Fruit fly (Drosophila melanogaster) whole organism, embryonic: Measurements from ENCODE around the gene CG10011.

ENCODE experiments used
- Aef1 ChIP-seq: fragments of 200-800 bp; sonication (Bioruptor generic); IDR thresholded peaks from 3 replicates; pipeline ENCODE4 v1.3.6; 2022; ENCODE audit warnings: missing biosample characterization, missing genetic modification characterization
- CG11456 ChIP-seq: fragments of 200-800 bp; sonication (Bioruptor generic); IDR thresholded peaks from 3 replicates; pipeline ENCODE4 v1.3.6; 2022; ENCODE audit warnings: missing biosample characterization, missing genetic modification characterization
- CG12236 ChIP-seq: fragments of 200-800 bp; sonication (Bioruptor generic); optimal IDR thresholded peaks from 2 replicates; lab custom pipeline; 2016; ENCODE audit warnings: missing biosample characterization, missing genetic modification characterization
- CG12744 ChIP-seq: fragments of 200-800 bp; sonication (Bioruptor generic); optimal IDR thresholded peaks from 2 replicates; lab custom pipeline; 2016; ENCODE audit warnings: missing biosample characterization, missing genetic modification characterization
- CG13424 ChIP-seq: fragments of 200-800 bp; sonication (Bioruptor generic); optimal IDR thresholded peaks from 2 replicates; lab custom pipeline; 2019; ENCODE audit warnings: missing biosample characterization, mild to moderate bottlenecking, missing genetic modification characterization, moderate library complexity
- CG14441 ChIP-seq: fragments of 200-800 bp; sonication (Bioruptor generic); IDR thresholded peaks from 2 replicates; pipeline ENCODE4 v1.3.6; 2022; ENCODE audit warnings: missing biosample characterization, missing genetic modification characterization
- CG16815 ChIP-seq: fragments of 200-800 bp; sonication (Bioruptor generic); optimal IDR thresholded peaks from 3 replicates; lab custom pipeline; 2017; ENCODE audit warnings: missing biosample characterization, mild to moderate bottlenecking, missing genetic modification characterization
- CG17568 ChIP-seq: fragments of 200-800 bp; sonication (Bioruptor generic); optimal IDR thresholded peaks from 2 replicates; lab custom pipeline; 2018; ENCODE audit warnings: missing biosample characterization, mild to moderate bottlenecking, missing genetic modification characterization, moderate library complexity
- CG31441 ChIP-seq: fragments of 200-800 bp; sonication (Bioruptor generic); IDR thresholded peaks from 2 replicates; pipeline ENCODE4 v1.3.6; 2022; ENCODE audit warnings: missing biosample characterization, missing genetic modification characterization
- CG3838 ChIP-seq: fragments of 200-800 bp; sonication (Bioruptor generic); optimal IDR thresholded peaks from 3 replicates; lab custom pipeline; 2016; ENCODE audit warnings: missing biosample characterization, missing genetic modification characterization
- CG43689 ChIP-seq: fragments of 200-800 bp; sonication (Bioruptor generic); IDR thresholded peaks from 2 replicates; pipeline ENCODE4 v1.3.6; 2022; ENCODE audit warnings: missing biosample characterization, missing genetic modification characterization
- CG4820 ChIP-seq: fragments of 200-800 bp; sonication (Bioruptor generic); optimal IDR thresholded peaks from 3 replicates; lab custom pipeline; 2016; ENCODE audit warnings: missing biosample characterization, missing genetic modification characterization
- CG6654 ChIP-seq: fragments of 200-800 bp; sonication (Bioruptor generic); optimal IDR thresholded peaks from 2 replicates; lab custom pipeline; 2017; ENCODE audit warnings: missing biosample characterization, mild to moderate bottlenecking, missing genetic modification characterization
- CG6791 ChIP-seq: fragments of 200-800 bp; sonication (Bioruptor generic); IDR thresholded peaks from 3 replicates; pipeline ENCODE4 v1.3.6; 2022; ENCODE audit warnings: missing biosample characterization, missing genetic modification characterization; ENCODE audit not compliant: partially characterized antibody
- CG7357 ChIP-seq: fragments of 200-800 bp; sonication (Bioruptor generic); IDR thresholded peaks from 3 replicates; pipeline ENCODE4 v1.3.6; 2022; ENCODE audit warnings: missing biosample characterization, missing genetic modification characterization
- CG7928 ChIP-seq: fragments of 200-800 bp; sonication (Bioruptor generic); optimal IDR thresholded peaks from 2 replicates; lab custom pipeline; 2017; ENCODE audit warnings: missing biosample characterization, mild to moderate bottlenecking, missing genetic modification characterization
- CkIIα-i1 ChIP-seq: fragments of 200-800 bp; sonication (Bioruptor generic); IDR thresholded peaks from 2 replicates; pipeline ENCODE4 v1.3.6; 2022; ENCODE audit warnings: missing biosample characterization, missing genetic modification characterization
- Dip3 ChIP-seq: fragments of 200-800 bp; sonication (Bioruptor generic); optimal IDR thresholded peaks from 3 replicates; lab custom pipeline; 2016; ENCODE audit warnings: missing biosample characterization, missing genetic modification characterization
- Dref ChIP-seq: fragments of 200-800 bp; sonication (Bioruptor generic); IDR thresholded peaks from 2 replicates; pipeline ENCODE4 v1.3.6; 2022; ENCODE audit warnings: missing biosample characterization, missing genetic modification characterization
- H15 ChIP-seq: fragments of 200-800 bp; sonication (Bioruptor generic); IDR thresholded peaks from 3 replicates; pipeline ENCODE4 v1.3.6; 2022; ENCODE audit warnings: missing biosample characterization, missing genetic modification characterization
- H2.0 ChIP-seq: fragments of 200-800 bp; sonication (Bioruptor generic); IDR thresholded peaks from 2 replicates; pipeline ENCODE4 v1.3.6; 2022; ENCODE audit warnings: missing biosample characterization, missing genetic modification characterization
- HLH54F ChIP-seq: fragments of 200-800 bp; sonication (Bioruptor generic); optimal IDR thresholded peaks from 3 replicates; lab custom pipeline; 2016; ENCODE audit warnings: missing biosample characterization, missing genetic modification characterization
- Jarid2 ChIP-seq: fragments of 200-800 bp; sonication (Bioruptor generic); optimal IDR thresholded peaks from 3 replicates; lab custom pipeline; 2017; ENCODE audit warnings: mild to moderate bottlenecking, missing biosample characterization, missing genetic modification reagents, missing genetic modification characterization
- Mad ChIP-seq: fragments of 200-800 bp; sonication (Bioruptor generic); optimal IDR thresholded peaks from 2 replicates; lab custom pipeline; 2016; ENCODE audit warnings: missing biosample characterization, missing genetic modification characterization
- NC2β ChIP-seq: fragments of 200-800 bp; sonication (Bioruptor generic); optimal IDR thresholded peaks from 2 replicates; lab custom pipeline; 2016; ENCODE audit warnings: missing biosample characterization, missing genetic modification characterization
- Nf-YA ChIP-seq: fragments of 200-800 bp; sonication (Bioruptor generic); IDR thresholded peaks from 2 replicates; pipeline ENCODE4 v1.3.6; 2022; ENCODE audit warnings: missing biosample characterization, missing genetic modification characterization
- Oli ChIP-seq: fragments of 200-800 bp; sonication (Bioruptor generic); optimal IDR thresholded peaks from 2 replicates; lab custom pipeline; 2018; ENCODE audit warnings: missing biosample characterization, mild to moderate bottlenecking, missing genetic modification characterization, moderate library complexity
- Pdp1 ChIP-seq, 2 experiments: fragments of 200-800 bp; sonication (Bioruptor generic); optimal IDR thresholded peaks; 3 replicates each; lab custom pipeline; 2016; ENCODE audit warnings: missing biosample characterization in 2 of 2, missing genetic modification characterization in 2 of 2, mild to moderate bottlenecking in 1 of 2, moderate library complexity in 1 of 2
- Poxn ChIP-seq: fragments of 200-800 bp; sonication (Bioruptor generic); IDR thresholded peaks from 2 replicates; pipeline ENCODE4 v1.3.6; 2022; ENCODE audit warnings: missing biosample characterization, missing genetic modification characterization
- Rfx ChIP-seq: fragments of 200-800 bp; sonication (Bioruptor generic); IDR thresholded peaks from 2 replicates; pipeline ENCODE4 v1.3.6; 2022; ENCODE audit warnings: missing biosample characterization, missing genetic modification characterization
- Rx ChIP-seq: fragments of 200-800 bp; sonication (Bioruptor generic); IDR thresholded peaks from 2 replicates; pipeline ENCODE4 v1.3.6; 2022; ENCODE audit warnings: missing biosample characterization, missing genetic modification characterization
- Scr ChIP-seq: fragments of 200-800 bp; sonication (Bioruptor generic); IDR thresholded peaks from 2 replicates; pipeline ENCODE4 v1.3.6; 2022; ENCODE audit warnings: missing biosample characterization, missing genetic modification characterization; ENCODE audit not compliant: partially characterized antibody
- ac ChIP-seq: fragments of 200-800 bp; sonication (Bioruptor generic); optimal IDR thresholded peaks from 3 replicates; lab custom pipeline; 2017; ENCODE audit warnings: missing biosample characterization, mild to moderate bottlenecking, missing genetic modification characterization
- bowl ChIP-seq: fragments of 200-800 bp; sonication (Bioruptor generic); IDR thresholded peaks from 2 replicates; pipeline ENCODE4 v1.3.6; 2022; ENCODE audit warnings: missing biosample characterization, missing genetic modification characterization
- ftz-f1 ChIP-seq: fragments of 200-800 bp; sonication (Bioruptor generic); optimal IDR thresholded peaks from 2 replicates; lab custom pipeline; 2016; ENCODE audit warnings: missing biosample characterization, missing genetic modification characterization
- fu2 ChIP-seq: fragments of 200-800 bp; sonication (Bioruptor generic); optimal IDR thresholded peaks from 2 replicates; lab custom pipeline; 2016; ENCODE audit warnings: missing biosample characterization, missing genetic modification characterization
- gce ChIP-seq: fragments of 200-800 bp; sonication (Bioruptor generic); IDR thresholded peaks from 3 replicates; pipeline ENCODE4 v1.3.6; 2022; ENCODE audit warnings: missing biosample characterization, missing genetic modification characterization
- grau ChIP-seq: fragments of 200-800 bp; optimal IDR thresholded peaks from 3 replicates; lab custom pipeline; 2019; ENCODE audit warnings: missing biosample characterization, mild to moderate bottlenecking, missing genetic modification characterization, moderate library complexity
- kay ChIP-seq: fragments of 200-800 bp; sonication (Bioruptor generic); optimal IDR thresholded peaks from 2 replicates; lab custom pipeline; 2016; ENCODE audit warnings: missing biosample characterization, missing genetic modification characterization
- lab ChIP-seq: fragments of 200-800 bp; sonication (Bioruptor generic); optimal IDR thresholded peaks from 3 replicates; lab custom pipeline; 2017; ENCODE audit warnings: missing biosample characterization, missing genetic modification characterization, mild to moderate bottlenecking, moderate library complexity, missing genetic modification reagents
- lov ChIP-seq, 2 experiments: fragments of 200-800 bp in 1 of 2; fragments of >200 bp in 1 of 2; sonication (Bioruptor generic) in 1 of 2; IDR thresholded peaks in 1 of 2; optimal IDR thresholded peaks in 1 of 2; 2 replicates in 1 of 2; 3 replicates in 1 of 2; pipeline versions ENCODE4 v1.3.6 to Lab custom; 2017 to 2022; ENCODE audit warnings: missing biosample characterization in 1 of 2, missing genetic modification characterization in 1 of 2
- nmo ChIP-seq: fragments of 200-800 bp; sonication (Bioruptor generic); optimal IDR thresholded peaks from 2 replicates; lab custom pipeline; 2018; ENCODE audit warnings: missing biosample characterization, mild to moderate bottlenecking, missing genetic modification characterization, moderate library complexity
- pb ChIP-seq: fragments of 200-800 bp; sonication (Bioruptor generic); optimal IDR thresholded peaks from 3 replicates; lab custom pipeline; 2016; ENCODE audit warnings: missing biosample characterization, missing genetic modification characterization
- pum ChIP-seq: fragments of 200-800 bp; sonication (Bioruptor generic); optimal IDR thresholded peaks from 2 replicates; lab custom pipeline; 2016; ENCODE audit warnings: missing biosample characterization, missing genetic modification characterization
- ro ChIP-seq: fragments of 200-800 bp; sonication (Bioruptor generic); IDR thresholded peaks from 2 replicates; pipeline ENCODE4 v1.3.6; 2022; ENCODE audit warnings: missing biosample characterization, missing genetic modification characterization
- sc ChIP-seq, 3 experiments: fragments of >200 bp in 2 of 3; fragments of 200-800 bp in 1 of 3; sonication (Bioruptor generic) in 1 of 3; optimal IDR thresholded peaks; 2 replicates in 2 of 3; 3 replicates in 1 of 3; lab custom pipeline; 2017; ENCODE audit warnings: mild to moderate bottlenecking in 1 of 3, missing biosample characterization in 1 of 3, missing genetic modification characterization in 1 of 3, missing genetic modification reagents in 1 of 3
- sima ChIP-seq: fragments of 200-800 bp; sonication (Bioruptor generic); optimal IDR thresholded peaks from 2 replicates; lab custom pipeline; 2016; ENCODE audit warnings: missing biosample characterization, missing genetic modification characterization
- ssp ChIP-seq: fragments of 200-800 bp; sonication (Bioruptor generic); IDR thresholded peaks from 2 replicates; pipeline ENCODE4 v1.3.6; 2022; ENCODE audit warnings: missing biosample characterization, missing genetic modification characterization
- tap ChIP-seq: fragments of 200-800 bp; optimal IDR thresholded peaks from 3 replicates; lab custom pipeline; 2019; ENCODE audit warnings: missing biosample characterization, mild to moderate bottlenecking, missing genetic modification characterization, moderate library complexity
- ttk ChIP-seq: fragments of 200-800 bp; sonication (Bioruptor generic); IDR thresholded peaks from 2 replicates; pipeline ENCODE4 v2.1.2; 2022; ENCODE audit warnings: missing biosample characterization, missing genetic modification characterization
- usp ChIP-seq: fragments of >200 bp; optimal IDR thresholded peaks from 2 replicates; lab custom pipeline; 2017; ENCODE audit warnings: missing biosample characterization, missing genetic modification characterization

Gene CG10011

dm6 chr3R:28633746-28634145 is 1.2 kb downstream of the CG10011 start (continued):
- TF ChIP-seq Dip3 (no peak), ssp (GFP tag; lab: Robert Waterston, UW) (no peak), CG13424 (tag; lab: Kevin White, UChicago) (no peak), pum (GFP tag; lab: Kevin White, UChicago) (no peak), Rfx (no peak), gce (GFP tag; lab: Robert Waterston, UW) (no peak), CG12744 (GFP tag; lab: Kevin White, UChicago) (no peak), grau (peak; percentile 53), H2.0 (GFP tag; lab: Robert Waterston, UW) (no peak), CG31441 (GFP tag; lab: Robert Waterston, UW) (0 out of 2 replicates have a peak, but pooled peaks have one; percentile 19), CG7357 (no peak), NC2β (no peak), CG16815 (no peak), Nf-YA (GFP tag; lab: Robert Waterston, UW) (no peak), fu2 (no peak), CG14441 (GFP tag; lab: Robert Waterston, UW) (0 out of 2 replicates have a peak, but pooled peaks have one; percentile 8), H15 (GFP tag; lab: Robert Waterston, UW) (no peak)

- TF ChIP-seq lov (optimal IDR thresholded peaks at IDR 0.05; lab: Kevin White, UChicago) = no peak
- no peak for TF ChIP-seq lov (GFP tag; IDR thresholded peaks at IDR 0.05; lab: Robert Waterston, UW)
- TF ChIP-seq CkIIα-i1 = no peak
- TF ChIP-seq kay (GFP tag; lab: Kevin White, UChicago) = no peak
- TF ChIP-seq Mad = peak; percentile 10
- TF ChIP-seq nmo (GFP tag; lab: Kevin White, UChicago) = peak; percentile 54
- peak; percentile 34 for TF ChIP-seq ac
- no peak for TF ChIP-seq CG17568 (GFP tag; lab: Kevin White, UChicago)
- 0 out of 3 replicates have a peak, but pooled peaks have one; percentile 56 for TF ChIP-seq CG11456 (GFP tag; lab: Robert Waterston, UW)
- TF ChIP-seq Aef1 = peak; percentile 61
- peak; percentile 16 for TF ChIP-seq pb (GFP tag; lab: Kevin White, UChicago)
- no peak for TF ChIP-seq CG12236 (GFP tag; lab: Kevin White, UChicago)
- peak; percentile 12 to 55 for TF ChIP-seq Pdp1 (GFP tag; optimal IDR thresholded peaks at IDR 0.05; lab: Kevin White, UChicago)
- TF ChIP-seq ttk (GFP tag; lab: Robert Waterston, UW) = peak; percentile 60; the same call in 1 of the 2 replicates
- no peak for TF ChIP-seq ro
- no peak for TF ChIP-seq CG6791
- no peak for TF ChIP-seq Scr
- peak; percentile 35 for TF ChIP-seq tap (tag; lab: Kevin White, UChicago)
- no peak for TF ChIP-seq Rx (GFP tag; lab: Robert Waterston, UW)
- no peak for TF ChIP-seq bowl (GFP tag; lab: Robert Waterston, UW)
- peak; percentile 71 for TF ChIP-seq lab (GFP tag; lab: Kevin White, UChicago)
- TF ChIP-seq CG7928 = no peak
- no peak for TF ChIP-seq Poxn
- TF ChIP-seq CG43689 (GFP tag; lab: Robert Waterston, UW) = no peak
- TF ChIP-seq ftz-f1 = no peak
- TF ChIP-seq Oli = peak; percentile 4
- no peak for TF ChIP-seq sc (optimal IDR thresholded peaks at IDR 0.05; lab: Kevin White, UChicago)
- TF ChIP-seq sc (GFP tag; optimal IDR thresholded peaks at IDR 0.05; lab: Kevin White, UChicago) = no peak
- TF ChIP-seq sima = no peak
- peak; percentile 72 for TF ChIP-seq CG4820
- TF ChIP-seq CG6654 = peak; percentile 9
- TF ChIP-seq Dref = no peak
- TF ChIP-seq HLH54F (GFP tag; lab: Kevin White, UChicago) = peak; percentile 16
- peak; percentile 40 for TF ChIP-seq grau
- no peak for TF ChIP-seq usp (GFP tag; lab: Kevin White, UChicago)
- TF ChIP-seq Jarid2 (GFP tag; lab: Kevin White, UChicago) = peak; percentile 3
- no peak for TF ChIP-seq CG3838 (GFP tag; lab: Kevin White, UChicago)
Measured at dm6 chr3R:28631753-28632152, 3.1 kb downstream of the CG10011 start.
